Worm (Caenorhabditis elegans): Measurements from ENCODE around the gene F17C8.3.

The F17C8.3 gene

DNA sequence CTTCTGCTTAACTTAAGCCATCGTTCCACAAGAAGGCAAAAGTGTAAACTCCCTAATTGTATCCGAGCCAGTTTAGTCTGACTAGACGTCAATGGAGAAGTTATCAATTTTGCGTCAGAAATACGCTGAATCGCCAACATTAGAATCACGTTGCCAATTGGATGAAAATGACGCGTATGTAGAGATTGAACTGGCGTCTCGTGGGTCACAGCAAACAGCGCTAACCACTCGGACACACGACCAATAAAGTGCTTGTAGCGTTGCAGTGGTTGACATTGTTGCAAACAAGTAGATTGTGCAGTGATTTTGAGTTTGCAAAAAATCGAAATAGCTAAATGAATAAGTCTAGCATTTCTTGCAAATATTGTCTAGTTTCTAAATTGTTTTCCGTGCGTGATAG is 42.1 kb upstream of the F17C8.3 start (continued):
- TF ChIP-seq gei-8 (GFP tag; optimal IDR thresholded peaks at IDR 0.05) (peak; percentile 84), snpc-1.2 (GFP tag; IDR thresholded peaks at IDR 0.05) (peak; percentile 81), lin-1 (GFP tag; IDR thresholded peaks at IDR 0.05) (peak; percentile 86), ceh-32 (tag; optimal IDR thresholded peaks at IDR 0.05; ENCODE audit: poor library complexity) (no peak), lin-13 (GFP tag; optimal IDR thresholded peaks at IDR 0.05) (peak; percentile 62), nhr-77 (tag; optimal IDR thresholded peaks at IDR 0.05) (peak; percentile 18), mdl-1 (tag; optimal IDR thresholded peaks at IDR 0.05) (peak in 1 of 2 experiments; percentile 73), tag-97 (GFP tag; IDR thresholded peaks at IDR 0.05) (no peak), Y105C5A.15 (GFP tag; IDR thresholded peaks at IDR 0.05) (0 out of 2 replicates have a peak, but pooled peaks have one; percentile 44), unc-130 (GFP tag; optimal IDR thresholded peaks at IDR 0.05) (peak; percentile 84), egl-43 (GFP tag; IDR thresholded peaks at IDR 0.05) (peak; percentile 94), nhr-76 (tag; optimal IDR thresholded peaks at IDR 0.05) (no peak), T26A8.4 (GFP tag; IDR thresholded peaks at IDR 0.05) (peak; percentile 78), zfp-3 (GFP tag; conservative IDR thresholded peaks at IDR 0.05) (peak; percentile 86), nhr-111 (GFP tag; optimal IDR thresholded peaks at IDR 0.05) (peak; percentile 93), lin-15B (tag; optimal IDR thresholded peaks at IDR 0.05) (no peak), zip-11 (GFP tag; IDR thresholded peaks at IDR 0.05) (peak; percentile 71; the same call in 1 of the 2 replicates), cey-2 (tag; optimal IDR thresholded peaks at IDR 0.05; ENCODE audit: borderline replicate concordance, insufficient read depth) (no peak), daf-12 (tag; optimal IDR thresholded peaks at IDR 0.05) (no peak), hif-1 (tag; optimal IDR thresholded peaks at IDR 0.05) (peak in 1 of 2 experiments; percentile 74), ama-1 (optimal IDR thresholded peaks at IDR 0.05) (no peak), pqm-1 (tag; optimal IDR thresholded peaks at IDR 0.05) (peak; percentile 53), R02D3.7 (tag; optimal IDR thresholded peaks at IDR 0.05) (peak; percentile 36), daf-8 (GFP tag; IDR thresholded peaks at IDR 0.05) (0 out of 2 replicates have a peak, but pooled peaks have one; percentile 59), ceh-20 (GFP tag; IDR thresholded peaks at IDR 0.05) (peak; percentile 75; the same call in 1 of the 2 replicates), ceh-62 (tag; optimal IDR thresholded peaks at IDR 0.05) (no peak), arid-1 (GFP tag; conservative IDR thresholded peaks at IDR 0.05) (peak; percentile 89), F26F4.8 (GFP tag; conservative IDR thresholded peaks at IDR 0.05) (peak; percentile 96), snpc-4 (tag; optimal IDR thresholded peaks at IDR 0.05) (no peak), spr-3 (GFP tag; optimal IDR thresholded peaks at IDR 0.05) (peak; percentile 83), sdz-12 (GFP tag; optimal IDR thresholded peaks at IDR 0.05) (peak; percentile 87), Y48G9A.11 (GFP tag; IDR thresholded peaks at IDR 0.05) (peak; percentile 81), dve-1 (tag; optimal IDR thresholded peaks at IDR 0.05; ENCODE audit: insufficient read depth) (peak; percentile 76), pha-4 (GFP tag; IDR thresholded peaks at IDR 0.05) (peak; percentile 89), pha-4 (tag; optimal IDR thresholded peaks at IDR 0.05) (peak; percentile 53), lin-38 (GFP tag; IDR thresholded peaks at IDR 0.05) (peak; percentile 83), unc-39 (tag; optimal IDR thresholded peaks at IDR 0.05) (no peak), nhr-41 (GFP tag; IDR thresholded peaks at IDR 0.05) (peak; percentile 91), duxl-1 (tag; optimal IDR thresholded peaks at IDR 0.05; ENCODE audit: poor library complexity) (peak; percentile 85), F37D6.2 (tag; optimal IDR thresholded peaks at IDR 0.05) (peak; percentile 30), nhr-28 (tag; optimal IDR thresholded peaks at IDR 0.05) (peak; percentile 48), hlh-11 (tag; optimal IDR thresholded peaks at IDR 0.05) (peak; percentile 76), zip-2 (tag; optimal IDR thresholded peaks at IDR 0.05) (peak; percentile 56), mdt-29 (GFP tag; IDR thresholded peaks at IDR 0.05) (peak; percentile 84; the same call in 1 of the 2 replicates), dmd-9 (GFP tag; IDR thresholded peaks at IDR 0.05) (peak; percentile 84), madf-5 (GFP tag; IDR thresholded peaks at IDR 0.05) (peak; percentile 59 to 88; a peak in 2 of 4 replicates), egl-27 (tag; optimal IDR thresholded peaks at IDR 0.05) (no peak), nhr-11 (tag; optimal IDR thresholded peaks at IDR 0.05) (peak; percentile 53), ztf-11 (tag; optimal IDR thresholded peaks at IDR 0.05) (no peak), Y75B8A.6 (GFP tag; IDR thresholded peaks at IDR 0.05) (no peak; the same call in 1 of the 2 replicates), ztf-7 (tag; optimal IDR thresholded peaks at IDR 0.05) (peak; percentile 75)

Data from whole organism, L4 larva.